Worm (Caenorhabditis elegans): Measurements from ENCODE around the gene cyp-25A2.

Gene cyp-25A2

ce11 chrIII:3862918-3863385 lies 27.9 kb downstream of the cyp-25A2 start, which contains the start of gene brc-1 (continued):
- peak; percentile 51 for TF ChIP-seq grh-1 (GFP tag; IDR thresholded peaks at IDR 0.05)
- TF ChIP-seq ceh-82 (tag; optimal IDR thresholded peaks at IDR 0.05), result peak; percentile 75 to 96 (median 75)
- no peak for TF ChIP-seq Y116A8C.19 (tag; optimal IDR thresholded peaks at IDR 0.05; ENCODE audit: borderline replicate concordance)
- peak; percentile 81 for TF ChIP-seq nhr-85 (tag)
- peak in 1 of 2 experiments; percentile 36 for TF ChIP-seq ztf-11 (tag; optimal IDR thresholded peaks at IDR 0.05)
- peak; percentile 53 for TF ChIP-seq C04F5.9 (tag; optimal IDR thresholded peaks at IDR 0.05)
- no peak for TF ChIP-seq sox-4 (tag; optimal IDR thresholded peaks at IDR 0.05)
- peak; percentile 74 for TF ChIP-seq nhr-237 (tag; optimal IDR thresholded peaks at IDR 0.05)
- TF ChIP-seq nhr-19 (GFP tag; conservative IDR thresholded peaks at IDR 0.05), result peak; percentile 100
- TF ChIP-seq nhr-84 (tag; optimal IDR thresholded peaks at IDR 0.05), result no peak
- TF ChIP-seq nhr-90 (tag; optimal IDR thresholded peaks at IDR 0.05; ENCODE audit: poor library complexity), result peak; percentile 70
- peak; percentile 62 for TF ChIP-seq ztf-4 (tag; optimal IDR thresholded peaks at IDR 0.05)
- no peak for TF ChIP-seq nhr-12 (tag; optimal IDR thresholded peaks at IDR 0.05)
- peak; percentile 54 for TF ChIP-seq sup-37 (GFP tag; optimal IDR thresholded peaks at IDR 0.05)
- no peak for TF ChIP-seq pqm-1 (tag; optimal IDR thresholded peaks at IDR 0.05)
- peak; percentile 59 for TF ChIP-seq zip-4 (GFP tag; optimal IDR thresholded peaks at IDR 0.05)
- no peak for TF ChIP-seq hlh-4 (tag; optimal IDR thresholded peaks at IDR 0.05)
- TF ChIP-seq tlp-1 (tag; optimal IDR thresholded peaks at IDR 0.05), result no peak
- TF ChIP-seq alr-1 (tag; optimal IDR thresholded peaks at IDR 0.05; ENCODE audit: borderline replicate concordance), result no peak
- TF ChIP-seq vab-15 (tag; optimal IDR thresholded peaks at IDR 0.05), result peak; percentile 15
- TF ChIP-seq ama-1 (optimal IDR thresholded peaks at IDR 0.05), result peak; percentile 71
- no peak for TF ChIP-seq ceh-63 (GFP tag; optimal IDR thresholded peaks at IDR 0.05)
- no peak for TF ChIP-seq pag-3 (tag; optimal IDR thresholded peaks at IDR 0.05; ENCODE audit: borderline replicate concordance, insufficient read depth)
- TF ChIP-seq efl-1 (optimal IDR thresholded peaks at IDR 0.05), result peak; percentile 88 to 96
- peak; percentile 96 to 99 for TF ChIP-seq efl-1 (GFP tag; optimal IDR thresholded peaks at IDR 0.05 in 1 of 2)
- TF ChIP-seq irx-1 (tag; optimal IDR thresholded peaks at IDR 0.05), result peak; percentile 80
- no peak for TF ChIP-seq unc-30 (tag; optimal IDR thresholded peaks at IDR 0.05)
- TF ChIP-seq fkh-10 (GFP tag; optimal IDR thresholded peaks at IDR 0.05), result peak; percentile 87
- TF ChIP-seq egl-27 (tag; optimal IDR thresholded peaks at IDR 0.05), result no peak
- peak; percentile 82 for TF ChIP-seq dsc-1 (tag; optimal IDR thresholded peaks at IDR 0.05)
- TF ChIP-seq mef-2 (tag; optimal IDR thresholded peaks at IDR 0.05), result peak; percentile 50
- peak; percentile 96 to 97 for TF ChIP-seq lin-35 (GFP tag; optimal IDR thresholded peaks at IDR 0.05)
- peak; percentile 74 for TF ChIP-seq jun-1 (tag; optimal IDR thresholded peaks at IDR 0.05)
- peak; percentile 88 for TF ChIP-seq rnt-1 (tag; optimal IDR thresholded peaks at IDR 0.05)
- peak in 1 of 2 experiments; percentile 60 for TF ChIP-seq mdl-1 (tag; optimal IDR thresholded peaks at IDR 0.05)
- peak in 3 of 6 experiments; percentile 3 to 74 (median 64) for TF ChIP-seq elt-3 (tag; optimal IDR thresholded peaks at IDR 0.05)
- TF ChIP-seq sptf-1 (tag; optimal IDR thresholded peaks at IDR 0.05), result no peak
- peak; percentile 72 for TF ChIP-seq blmp-1 (tag; optimal IDR thresholded peaks at IDR 0.05)
- TF ChIP-seq fkh-8 (tag; optimal IDR thresholded peaks at IDR 0.05), result peak; percentile 96
- TF ChIP-seq nhr-20 (tag; optimal IDR thresholded peaks at IDR 0.05), result peak; percentile 87
- no peak for TF ChIP-seq nhr-76 (tag; optimal IDR thresholded peaks at IDR 0.05)
- TF ChIP-seq ces-1 (GFP tag; optimal IDR thresholded peaks at IDR 0.05), result no peak
- TF ChIP-seq C34B4.2 (tag; optimal IDR thresholded peaks at IDR 0.05), result no peak
- TF ChIP-seq ceh-8 (GFP tag; optimal IDR thresholded peaks at IDR 0.05), result peak; percentile 85
- TF ChIP-seq lin-15B (tag; optimal IDR thresholded peaks at IDR 0.05), result peak; percentile 88
- TF ChIP-seq snpc-4 (tag; optimal IDR thresholded peaks at IDR 0.05), result peak; percentile 66
- peak; percentile 84 for TF ChIP-seq pax-3 (tag; optimal IDR thresholded peaks at IDR 0.05)
- no peak for TF ChIP-seq efl-3 (GFP tag; optimal IDR thresholded peaks at IDR 0.05)
- TF ChIP-seq unc-130 (tag; optimal IDR thresholded peaks at IDR 0.05), result peak; percentile 71
- TF ChIP-seq snu-23 (GFP tag; optimal IDR thresholded peaks at IDR 0.05), result peak; percentile 90
- TF ChIP-seq aha-1 (tag; optimal IDR thresholded peaks at IDR 0.05), result no peak
- peak; percentile 52; the same call in 1 of the 2 replicates for TF ChIP-seq ceh-88 (GFP tag; IDR thresholded peaks at IDR 0.05)
- peak; percentile 65 for TF ChIP-seq elt-2 (tag; optimal IDR thresholded peaks at IDR 0.05)
